Fruit fly (Drosophila melanogaster) whole organism, embryonic: Measurements from ENCODE around the gene CG14406.

Experiments
- CG10462 ChIP-seq: fragments of 200-800 bp; sonication (Bioruptor generic); optimal IDR thresholded peaks from 2 replicates; lab custom pipeline; 2016; ENCODE audit warnings: missing biosample characterization, missing genetic modification characterization
- CG14860 ChIP-seq: fragments of 200-800 bp; sonication (Bioruptor generic); IDR thresholded peaks from 3 replicates; pipeline ENCODE4 v1.3.6; 2022; ENCODE audit warnings: missing biosample characterization, missing genetic modification characterization; ENCODE audit not compliant: partially characterized antibody
- CG15011 ChIP-seq: fragments of 200-800 bp; sonication (Bioruptor generic); optimal IDR thresholded peaks from 3 replicates; lab custom pipeline; 2018; ENCODE audit warnings: missing biosample characterization, mild to moderate bottlenecking, missing genetic modification characterization
- CG16779 ChIP-seq: fragments of 200-800 bp; sonication (Bioruptor generic); IDR thresholded peaks from 2 replicates; pipeline ENCODE4 v1.3.6; 2022; ENCODE audit warnings: missing biosample characterization, missing genetic modification characterization
- CG17328 ChIP-seq: fragments of 200-800 bp; sonication (Bioruptor generic); IDR thresholded peaks from 2 replicates; pipeline ENCODE4 v1.3.6; 2022; ENCODE audit warnings: missing biosample characterization, missing genetic modification characterization
- CG17359 ChIP-seq: fragments of 200-800 bp; sonication (Bioruptor generic); optimal IDR thresholded peaks from 3 replicates; lab custom pipeline; 2018; ENCODE audit warnings: missing biosample characterization, mild to moderate bottlenecking, missing genetic modification characterization, moderate library complexity
- CG2199 ChIP-seq: fragments of 200-800 bp; sonication (Bioruptor generic); IDR thresholded peaks from 3 replicates; pipeline ENCODE4 v1.3.6; 2022; ENCODE audit warnings: missing biosample characterization, missing genetic modification characterization
- CG34376 ChIP-seq: fragments of 200-800 bp; sonication (Bioruptor generic); optimal IDR thresholded peaks from 2 replicates; lab custom pipeline; 2018; ENCODE audit warnings: missing biosample characterization, mild to moderate bottlenecking, missing genetic modification characterization
- CG43689 ChIP-seq: fragments of 200-800 bp; sonication (Bioruptor generic); IDR thresholded peaks from 2 replicates; pipeline ENCODE4 v1.3.6; 2022; ENCODE audit warnings: missing biosample characterization, missing genetic modification characterization
- CG5245 ChIP-seq: fragments of 200-800 bp; sonication (Bioruptor generic); optimal IDR thresholded peaks from 3 replicates; lab custom pipeline; 2016; ENCODE audit warnings: missing biosample characterization, missing genetic modification characterization
- CG6813 ChIP-seq: fragments of 200-800 bp; sonication (Bioruptor generic); optimal IDR thresholded peaks from 2 replicates; lab custom pipeline; 2017; ENCODE audit warnings: missing biosample characterization, missing genetic modification characterization, mild to moderate bottlenecking, moderate library complexity, missing genetic modification reagents
- CG7357 ChIP-seq: fragments of 200-800 bp; sonication (Bioruptor generic); IDR thresholded peaks from 3 replicates; pipeline ENCODE4 v1.3.6; 2022; ENCODE audit warnings: missing biosample characterization, missing genetic modification characterization
- CG8290 ChIP-seq, 3 experiments: fragments of 200-800 bp; sonication (Bioruptor generic); optimal IDR thresholded peaks; 2 replicates each; lab custom pipeline; 2016 to 2019; ENCODE audit warnings: missing biosample characterization in 3 of 3, missing genetic modification characterization in 3 of 3, mild to moderate bottlenecking in 2 of 3, moderate library complexity in 1 of 3
- CG9876 ChIP-seq: fragments of 200-800 bp; sonication (Bioruptor generic); optimal IDR thresholded peaks from 2 replicates; lab custom pipeline; 2016; ENCODE audit warnings: missing biosample characterization, missing genetic modification characterization
- E2f1 ChIP-seq: fragments of 200-800 bp; sonication (Bioruptor generic); IDR thresholded peaks from 2 replicates; pipeline ENCODE4 v1.3.6; 2022; ENCODE audit warnings: missing biosample characterization, missing genetic modification characterization
- Ets97D ChIP-seq: fragments of 200-800 bp; sonication (Bioruptor generic); optimal IDR thresholded peaks from 3 replicates; lab custom pipeline; 2016; ENCODE audit warnings: missing biosample characterization, missing genetic modification characterization
- Gsc ChIP-seq: fragments of 200-800 bp; sonication (Bioruptor generic); IDR thresholded peaks from 2 replicates; pipeline ENCODE4 v1.3.6; 2022; ENCODE audit warnings: missing biosample characterization, missing genetic modification characterization
- Hand ChIP-seq: fragments of 200-800 bp; sonication (Bioruptor generic); optimal IDR thresholded peaks from 2 replicates; lab custom pipeline; 2017; ENCODE audit warnings: mild to moderate bottlenecking, missing biosample characterization, missing genetic modification reagents, missing genetic modification characterization
- Hmr ChIP-seq: fragments of 200-800 bp; sonication (Bioruptor generic); optimal IDR thresholded peaks from 3 replicates; lab custom pipeline; 2017; ENCODE audit warnings: mild to moderate bottlenecking, missing biosample characterization, missing genetic modification reagents, missing genetic modification characterization
- Hsf ChIP-seq: fragments of 200-800 bp; sonication (Bioruptor generic); optimal IDR thresholded peaks from 3 replicates; lab custom pipeline; 2016; ENCODE audit warnings: missing biosample characterization, missing genetic modification characterization
- PHDP ChIP-seq: fragments of 200-800 bp; sonication (Bioruptor generic); optimal IDR thresholded peaks from 3 replicates; lab custom pipeline; 2018; ENCODE audit warnings: missing biosample characterization, mild to moderate bottlenecking, missing genetic modification characterization, moderate library complexity
- Ravus ChIP-seq: fragments of 200-800 bp; sonication (Bioruptor generic); IDR thresholded peaks from 2 replicates; pipeline ENCODE4 v1.3.6; 2022; ENCODE audit warnings: missing biosample characterization, missing genetic modification characterization
- Ssrp ChIP-seq: fragments of 200-800 bp; sonication (Bioruptor generic); optimal IDR thresholded peaks from 2 replicates; lab custom pipeline; 2018; ENCODE audit warnings: missing biosample characterization, mild to moderate bottlenecking, missing genetic modification characterization, moderate library complexity
- TFAM ChIP-seq: fragments of 200-800 bp; sonication (Bioruptor generic); optimal IDR thresholded peaks from 2 replicates; lab custom pipeline; 2017; ENCODE audit warnings: missing biosample characterization, missing genetic modification characterization, inconsistent platforms
- Xrp1 ChIP-seq: fragments of 200-800 bp; sonication (Bioruptor generic); IDR thresholded peaks from 2 replicates; pipeline ENCODE4 v1.3.6; 2022; ENCODE audit warnings: missing biosample characterization, missing genetic modification characterization
- ato ChIP-seq: fragments of 200-800 bp; sonication (Bioruptor generic); IDR thresholded peaks from 2 replicates; pipeline ENCODE4 v1.3.6; 2022; ENCODE audit warnings: missing biosample characterization, missing genetic modification characterization; ENCODE audit not compliant: partially characterized antibody
- az2 ChIP-seq: fragments of 200-800 bp; sonication (Bioruptor generic); optimal IDR thresholded peaks from 3 replicates; lab custom pipeline; 2016; ENCODE audit warnings: missing biosample characterization, missing genetic modification characterization
- crc ChIP-seq: fragments of 200-800 bp; sonication (Bioruptor generic); optimal IDR thresholded peaks from 2 replicates; lab custom pipeline; 2016; ENCODE audit warnings: missing biosample characterization, missing genetic modification characterization
- dimm ChIP-seq: fragments of 200-800 bp; sonication (Bioruptor generic); IDR thresholded peaks from 2 replicates; pipeline ENCODE4 v1.3.6; 2022; ENCODE audit warnings: missing biosample characterization, missing genetic modification characterization
- dmrt11E ChIP-seq: fragments of 200-800 bp; sonication (Bioruptor generic); optimal IDR thresholded peaks from 3 replicates; lab custom pipeline; 2018; ENCODE audit warnings: missing biosample characterization, mild to moderate bottlenecking, missing genetic modification characterization, moderate library complexity
- emc ChIP-seq: fragments of 200-800 bp; sonication (Bioruptor generic); optimal IDR thresholded peaks from 2 replicates; lab custom pipeline; 2016; ENCODE audit warnings: missing biosample characterization, missing genetic modification characterization
- ewg ChIP-seq: fragments of 200-800 bp; sonication (Bioruptor generic); optimal IDR thresholded peaks from 3 replicates; lab custom pipeline; 2017; ENCODE audit warnings: mild to moderate bottlenecking, missing biosample characterization, missing genetic modification reagents, missing genetic modification characterization
- gem ChIP-seq: fragments of 200-800 bp; sonication (Bioruptor generic); optimal IDR thresholded peaks from 2 replicates; lab custom pipeline; 2019; ENCODE audit warnings: missing biosample characterization, mild to moderate bottlenecking, missing genetic modification characterization, moderate library complexity
- grn ChIP-seq: fragments of 200-800 bp; sonication (Bioruptor generic); optimal IDR thresholded peaks from 3 replicates; lab custom pipeline; 2017; ENCODE audit warnings: missing biosample characterization, missing genetic modification characterization
- inv ChIP-seq: fragments of 200-800 bp; sonication (Bioruptor generic); IDR thresholded peaks from 2 replicates; pipeline ENCODE4 v1.3.6; 2022; ENCODE audit warnings: missing biosample characterization, missing genetic modification characterization; ENCODE audit not compliant: partially characterized antibody
- klu ChIP-seq: fragments of 200-800 bp; sonication (Bioruptor generic); IDR thresholded peaks from 2 replicates; pipeline ENCODE4 v1.3.6; 2022; ENCODE audit warnings: missing biosample characterization, missing genetic modification characterization
- lab ChIP-seq: fragments of 200-800 bp; sonication (Bioruptor generic); optimal IDR thresholded peaks from 3 replicates; lab custom pipeline; 2017; ENCODE audit warnings: missing biosample characterization, missing genetic modification characterization, mild to moderate bottlenecking, moderate library complexity, missing genetic modification reagents
- maf-S ChIP-seq: fragments of 200-800 bp; sonication (Bioruptor generic); optimal IDR thresholded peaks from 2 replicates; lab custom pipeline; 2016; ENCODE audit warnings: missing biosample characterization, missing genetic modification characterization
- pros ChIP-seq: fragments of 200-800 bp; sonication (Bioruptor generic); optimal IDR thresholded peaks from 3 replicates; lab custom pipeline; 2019; ENCODE audit warnings: missing biosample characterization, mild to moderate bottlenecking, missing genetic modification characterization, moderate library complexity
- pum ChIP-seq: fragments of 200-800 bp; sonication (Bioruptor generic); optimal IDR thresholded peaks from 2 replicates; lab custom pipeline; 2016; ENCODE audit warnings: missing biosample characterization, missing genetic modification characterization
- rib ChIP-seq: fragments of 200-800 bp; sonication (Bioruptor generic); IDR thresholded peaks from 2 replicates; pipeline ENCODE4 v1.3.6; 2022; ENCODE audit warnings: missing biosample characterization, missing genetic modification characterization
- scrt ChIP-seq: fragments of 200-800 bp; sonication (Bioruptor generic); optimal IDR thresholded peaks from 2 replicates; lab custom pipeline; 2018; ENCODE audit warnings: missing biosample characterization, mild to moderate bottlenecking, missing genetic modification characterization, moderate library complexity
- sens ChIP-seq: fragments of 200-800 bp; sonication (Bioruptor generic); peaks from one replicate; lab custom pipeline; 2016; ENCODE audit warnings: missing biosample characterization, missing genetic modification characterization
- sisA ChIP-seq: fragments of 200-800 bp; sonication (Bioruptor generic); IDR thresholded peaks from 2 replicates; pipeline ENCODE4 v1.3.6; 2022; ENCODE audit warnings: missing biosample characterization, missing genetic modification characterization
- slp2 ChIP-seq: fragments of 200-800 bp; sonication (Bioruptor generic); optimal IDR thresholded peaks from 2 replicates; lab custom pipeline; 2016; ENCODE audit warnings: missing biosample characterization, missing genetic modification characterization
- sqz ChIP-seq: fragments of 200-800 bp; sonication (Bioruptor generic); optimal IDR thresholded peaks from 3 replicates; lab custom pipeline; 2018; ENCODE audit warnings: missing biosample characterization, mild to moderate bottlenecking, missing genetic modification characterization
- ssp ChIP-seq: fragments of 200-800 bp; sonication (Bioruptor generic); IDR thresholded peaks from 2 replicates; pipeline ENCODE4 v1.3.6; 2022; ENCODE audit warnings: missing biosample characterization, missing genetic modification characterization
- ttk ChIP-seq: fragments of 200-800 bp; sonication (Bioruptor generic); IDR thresholded peaks from 2 replicates; pipeline ENCODE4 v2.1.2; 2022; ENCODE audit warnings: missing biosample characterization, missing genetic modification characterization
- zen ChIP-seq: fragments of 200-800 bp; sonication (Bioruptor generic); optimal IDR thresholded peaks from 3 replicates; lab custom pipeline; 2018; ENCODE audit warnings: missing biosample characterization, mild to moderate bottlenecking, missing genetic modification characterization, moderate library complexity

CG14406 gene

dm6 chrX:14952845-14953720, 42.4 kb upstream of the CG14406 start, which contains the start of gene pdgy (continued):
- TF ChIP-seq Gsc (GFP tag; lab: Robert Waterston, UW) (no peak), pum (GFP tag; lab: Kevin White, UChicago) (no peak), TFAM (GFP tag; lab: Kevin White, UChicago) (no peak), ewg (GFP tag; lab: Kevin White, UChicago) (peak; percentile 24), scrt (GFP tag; lab: Kevin White, UChicago) (peak; percentile 23), Xrp1 (0 out of 2 replicates have a peak, but pooled peaks have one; percentile 9), CG2199 (GFP tag; lab: Robert Waterston, UW) (0 out of 3 replicates have a peak, but pooled peaks have one; percentile 40), dmrt11E (tag; lab: Kevin White, UChicago) (no peak), CG6813 (GFP tag; lab: Kevin White, UChicago) (no peak), Ets97D (no peak), CG8290 (GFP tag; optimal IDR thresholded peaks at IDR 0.05; lab: Kevin White, UChicago) (no peak), CG8290 (tag; optimal IDR thresholded peaks at IDR 0.05; lab: Kevin White, UChicago) (peak in 1 of 2 experiments; percentile 55), CG9876 (GFP tag; lab: Kevin White, UChicago) (no peak), CG34376 (GFP tag; lab: Kevin White, UChicago) (no peak), Hand (GFP tag; lab: Kevin White, UChicago) (no peak), sisA (no peak), az2 (GFP tag; lab: Kevin White, UChicago) (no peak), emc (GFP tag; lab: Kevin White, UChicago) (no peak), CG14860 (GFP tag; lab: Robert Waterston, UW) (no peak), pros (GFP tag; lab: Kevin White, UChicago) (peak; percentile 95), ttk (0 out of 2 replicates have a peak, but pooled peaks have one; percentile 14), dimm (GFP tag; lab: Robert Waterston, UW) (no peak), CG43689 (no peak), sqz (GFP tag; lab: Kevin White, UChicago) (no peak), PHDP (tag; lab: Kevin White, UChicago) (no peak), maf-S (GFP tag; lab: Kevin White, UChicago) (no peak), CG10462 (GFP tag; lab: Kevin White, UChicago) (no peak), Hsf (no peak), E2f1 (GFP tag; lab: Robert Waterston, UW) (no peak), lab (peak; percentile 49), CG5245 (GFP tag; lab: Kevin White, UChicago) (no peak), klu (GFP tag; lab: Robert Waterston, UW) (no peak), gem (tag; lab: Kevin White, UChicago) (no peak), grn (GFP tag; lab: Kevin White, UChicago) (no peak), crc (no peak), ssp (GFP tag; lab: Robert Waterston, UW) (no peak), CG7357 (no peak), CG16779 (GFP tag; lab: Robert Waterston, UW) (no peak), inv (no peak), Hmr (GFP tag; lab: Kevin White, UChicago) (no peak), zen (tag; lab: Kevin White, UChicago) (no peak), slp2 (GFP tag; lab: Kevin White, UChicago) (no peak), Ssrp (tag; lab: Kevin White, UChicago) (no peak), ato (no peak), CG17328 (no peak; the same call in 1 of the 2 replicates), rib (GFP tag; lab: Robert Waterston, UW) (no peak), CG15011 (no peak), sens (GFP tag; lab: Kevin White, UChicago) (peak; percentile 72), Ravus (GFP tag; lab: Robert Waterston, UW) (no peak), CG17359 (tag; lab: Kevin White, UChicago) (no peak)
